Worm (Caenorhabditis elegans) whole organism, L2 larva: Measurements from ENCODE around the gene mboa-7.

ENCODE experiments used
- R02D3.7 ChIP-seq: fragments of 150-350 bp; optimal IDR thresholded peaks from 2 replicates; lab custom pipeline; 2014; ENCODE audit warnings: missing biosample characterization, missing genetic modification characterization
- fos-1 ChIP-seq: fragments of 150-350 bp; optimal IDR thresholded peaks from 2 replicates; lab custom pipeline; 2014; ENCODE audit warnings: missing biosample characterization, missing genetic modification characterization
- lsy-2 ChIP-seq, 2 experiments: fragments of 150-350 bp in 1 of 2; sonication (generic microtip) in 1 of 2; optimal IDR thresholded peaks; 2 replicates each; lab custom pipeline; 2014 to 2017; ENCODE audit warnings: missing biosample characterization in 2 of 2, missing genetic modification characterization in 2 of 2
- mdl-1 ChIP-seq, 2 experiments: fragments of 150-350 bp in 1 of 2; sonication (generic microtip) in 1 of 2; optimal IDR thresholded peaks; 2 replicates each; lab custom pipeline; 2017; ENCODE audit warnings: missing biosample characterization in 2 of 2, missing genetic modification characterization in 2 of 2
- nhr-10 ChIP-seq: sonication (generic microtip); optimal IDR thresholded peaks from 2 replicates; lab custom pipeline; 2017; ENCODE audit warnings: missing biosample characterization, missing genetic modification characterization
- nhr-11 ChIP-seq: fragments of 150-350 bp; optimal IDR thresholded peaks from 2 replicates; lab custom pipeline; 2014; ENCODE audit warnings: missing biosample characterization, missing genetic modification characterization
- nhr-237 ChIP-seq: fragments of 150-350 bp; optimal IDR thresholded peaks from 2 replicates; lab custom pipeline; 2014; ENCODE audit warnings: missing biosample characterization, missing genetic modification characterization
- nhr-77 ChIP-seq: fragments of 150-350 bp; optimal IDR thresholded peaks from 2 replicates; lab custom pipeline; 2014; ENCODE audit warnings: missing biosample characterization, missing genetic modification characterization
- skn-1 ChIP-seq: sonication (generic microtip); optimal IDR thresholded peaks from 2 replicates; lab custom pipeline; 2017; ENCODE audit warnings: missing biosample characterization, missing genetic modification characterization
- sma-3 ChIP-seq: sonication (generic microtip); optimal IDR thresholded peaks from 2 replicates; lab custom pipeline; 2016; ENCODE audit warnings: missing genetic modification reagents, missing genetic modification characterization, missing compliant biosample characterization
- snpc-4 ChIP-seq: fragments of 150-350 bp; optimal IDR thresholded peaks from 2 replicates; lab custom pipeline; 2014; ENCODE audit warnings: missing biosample characterization, missing genetic modification characterization
- unc-39 ChIP-seq: fragments of 150-350 bp; optimal IDR thresholded peaks from 2 replicates; lab custom pipeline; 2014; ENCODE audit warnings: missing biosample characterization, missing genetic modification characterization
- unc-62 ChIP-seq: fragments of 150-350 bp; optimal IDR thresholded peaks from 2 replicates; lab custom pipeline; 2014; ENCODE audit warnings: missing biosample characterization, missing genetic modification reagents, missing genetic modification characterization

DNA sequence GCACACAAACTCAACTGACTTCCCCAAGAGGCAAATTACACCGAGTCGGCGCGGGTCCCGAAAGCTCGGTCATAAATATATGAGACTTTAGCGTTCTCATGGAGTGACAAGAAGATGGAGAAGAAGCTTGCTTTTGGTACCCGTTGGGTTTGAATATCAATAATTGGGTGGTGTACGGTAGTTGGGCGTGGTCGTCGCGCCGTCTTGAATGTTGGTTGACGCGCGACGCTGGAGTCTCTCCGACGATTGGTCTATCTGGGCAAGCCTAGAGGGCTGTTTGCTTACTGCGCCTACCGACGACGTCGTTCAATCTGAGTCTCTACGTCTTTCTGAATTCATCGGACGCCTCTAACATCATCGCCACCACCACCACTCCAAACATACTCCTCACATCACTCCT is 9.5 kb downstream of the mboa-7 start:
- TF ChIP-seq nhr-11 = no peak
- TF ChIP-seq nhr-237 (tag; lab: Kevin White, UChicago) = no peak
- TF ChIP-seq fos-1 = no peak
- no peak for TF ChIP-seq lsy-2 (tag; optimal IDR thresholded peaks at IDR 0.05; lab: Kevin White, UChicago)
- TF ChIP-seq nhr-10 = no peak
- TF ChIP-seq R02D3.7 (tag; lab: Kevin White, UChicago) = no peak
- TF ChIP-seq mdl-1 (tag; optimal IDR thresholded peaks at IDR 0.05; lab: Kevin White, UChicago) = no peak
- no peak for TF ChIP-seq unc-62 (GFP tag; lab: Kevin White, UChicago)
- TF ChIP-seq skn-1 (tag; lab: Kevin White, UChicago) = no peak
- no peak for TF ChIP-seq snpc-4 (tag; lab: Kevin White, UChicago)
- no peak for TF ChIP-seq sma-3 (GFP tag; lab: Kevin White, UChicago)
- no peak for TF ChIP-seq nhr-77
- no peak for TF ChIP-seq unc-39
